Fruit fly (Drosophila melanogaster): Measurements from ENCODE around the gene Cyt-c1.

dm6 chr3L:5352684-5353322, 7.2 kb upstream of the Cyt-c1 start:
- no peak for TF ChIP-seq Hr96 (GFP tag; optimal IDR thresholded peaks at IDR 0.05)
- no peak for TF ChIP-seq CG33017 (tag; optimal IDR thresholded peaks at IDR 0.05)
- TF ChIP-seq CG7045 (GFP tag; optimal IDR thresholded peaks at IDR 0.05): no peak
- no peak for TF ChIP-seq Crg-1 (GFP tag; optimal IDR thresholded peaks at IDR 0.05)

All from whole organism, adult.